Worm (Caenorhabditis elegans): ENCODE measurements around the gene tgt-1.

The tgt-1 gene

ce11 chrIV:11945621-11946020 lies 14.0 kb downstream of the tgt-1 start, which contains the start of gene ZK829.3:
Gene ZK829.3 (minus strand): TSS chrIV:11945721.
- TF ChIP-seq hlh-8 (tag; optimal IDR thresholded peaks at IDR 0.05) = no peak
- no peak for TF ChIP-seq npax-4 (tag; optimal IDR thresholded peaks at IDR 0.05)
- TF ChIP-seq syd-9 (tag; optimal IDR thresholded peaks at IDR 0.05) = no peak
- no peak for TF ChIP-seq dve-1 (tag; optimal IDR thresholded peaks at IDR 0.05)
- no peak for TF ChIP-seq ceh-24 (tag; optimal IDR thresholded peaks at IDR 0.05)
- no peak for TF ChIP-seq madf-2 (tag; optimal IDR thresholded peaks at IDR 0.05)
- no peak for TF ChIP-seq C38D4.7 (GFP tag; optimal IDR thresholded peaks at IDR 0.05)
- no peak for TF ChIP-seq eyg-1 (tag; optimal IDR thresholded peaks at IDR 0.05)
- no peak for TF ChIP-seq ceh-31 (tag; optimal IDR thresholded peaks at IDR 0.05)
- TF ChIP-seq mec-3 (tag; optimal IDR thresholded peaks at IDR 0.05; ENCODE audit: borderline replicate concordance) = no peak
- no peak for TF ChIP-seq pag-3 (tag; optimal IDR thresholded peaks at IDR 0.05; ENCODE audit: borderline replicate concordance)

ce11 chrIV:11942313-11942712 lies 17.3 kb downstream of the tgt-1 start, which contains the start of gene ZK829.1:
Gene ZK829.1 (minus strand): TSS chrIV:11942413.
- TF ChIP-seq npax-4 (tag; optimal IDR thresholded peaks at IDR 0.05) = no peak
- no peak for TF ChIP-seq tbx-2 (tag; optimal IDR thresholded peaks at IDR 0.05)
- TF ChIP-seq K09A11.1 (tag; optimal IDR thresholded peaks at IDR 0.05; ENCODE audit: insufficient read depth) = no peak
- TF ChIP-seq dve-1 (tag; optimal IDR thresholded peaks at IDR 0.05) = no peak
- no peak for TF ChIP-seq unc-55 (GFP tag; optimal IDR thresholded peaks at IDR 0.05)
- no peak for TF ChIP-seq pros-1 (tag; optimal IDR thresholded peaks at IDR 0.05)
- TF ChIP-seq odd-2 (tag; optimal IDR thresholded peaks at IDR 0.05) = no peak
- TF ChIP-seq ceh-31 (tag; optimal IDR thresholded peaks at IDR 0.05) = no peak
- TF ChIP-seq madf-2 (tag; optimal IDR thresholded peaks at IDR 0.05) = no peak
- TF ChIP-seq hlh-30 (tag; optimal IDR thresholded peaks at IDR 0.05; ENCODE audit: insufficient read depth) = no peak
- TF ChIP-seq F13H6.1 (tag; optimal IDR thresholded peaks at IDR 0.05) = no peak
- no peak for TF ChIP-seq hlh-8 (tag; optimal IDR thresholded peaks at IDR 0.05)
- no peak for TF ChIP-seq C38D4.7 (GFP tag; optimal IDR thresholded peaks at IDR 0.05)
- no peak for TF ChIP-seq Y22D7AL.16 (tag; optimal IDR thresholded peaks at IDR 0.05)
- no peak for TF ChIP-seq ama-1 (optimal IDR thresholded peaks at IDR 0.05)
- TF ChIP-seq elt-4 (tag; optimal IDR thresholded peaks at IDR 0.05) = no peak
- no peak for TF ChIP-seq sox-2 (GFP tag; IDR thresholded peaks at IDR 0.05)
- TF ChIP-seq ets-4 (tag; optimal IDR thresholded peaks at IDR 0.05) = no peak
- no peak for TF ChIP-seq fkh-10 (GFP tag; optimal IDR thresholded peaks at IDR 0.05)

ce11 chrIV:11938554-11938953 lies 21.1 kb downstream of the tgt-1 start:
- TF ChIP-seq hlh-30 (tag; optimal IDR thresholded peaks at IDR 0.05; ENCODE audit: insufficient read depth) (no peak), pha-2 (tag; optimal IDR thresholded peaks at IDR 0.05) (no peak), fkh-6 (tag; optimal IDR thresholded peaks at IDR 0.05) (no peak), unc-55 (GFP tag; optimal IDR thresholded peaks at IDR 0.05) (no peak), ztf-16 (tag; optimal IDR thresholded peaks at IDR 0.05) (no peak), ceh-45 (GFP tag; IDR thresholded peaks at IDR 0.05) (no peak), pat-9 (tag; optimal IDR thresholded peaks at IDR 0.05) (no peak), ets-4 (tag; optimal IDR thresholded peaks at IDR 0.05) (no peak), hlh-15 (tag; optimal IDR thresholded peaks at IDR 0.05) (no peak), hlh-13 (GFP tag; optimal IDR thresholded peaks at IDR 0.05) (no peak), sdc-2 (tag; optimal IDR thresholded peaks at IDR 0.05) (no peak), nfya-1 (tag; optimal IDR thresholded peaks at IDR 0.05) (no peak), tbx-7 (tag; optimal IDR thresholded peaks at IDR 0.05) (no peak), sox-2 (GFP tag; IDR thresholded peaks at IDR 0.05) (no peak), unc-86 (tag; optimal IDR thresholded peaks at IDR 0.05) (no peak), rnt-1 (tag; optimal IDR thresholded peaks at IDR 0.05) (no peak)

- no peak for TF ChIP-seq fax-1 (tag; optimal IDR thresholded peaks at IDR 0.05)
- no peak for TF ChIP-seq dve-1 (tag; optimal IDR thresholded peaks at IDR 0.05)
- no peak for TF ChIP-seq ahr-1 (tag; optimal IDR thresholded peaks at IDR 0.05)
- TF ChIP-seq unc-86 (tag; optimal IDR thresholded peaks at IDR 0.05) = no peak
Measured at ce11 chrIV:11937087-11937486, 22.5 kb downstream of the tgt-1 start, which contains the start of gene slc-5A12. Gene slc-5A12 (plus strand): TSS chrIV:11937419.
